Fruit fly (Drosophila melanogaster) Kc167 (cell line): ENCODE measurements around the gene fz2.

Source experiments
- Myc ChIP-seq: fragments of >200 bp; optimal IDR thresholded peaks from 2 replicates; lab custom pipeline; 2017; ENCODE audit warnings: missing external identifiers
- Sin3A ChIP-seq: fragments of >200 bp; optimal IDR thresholded peaks from 2 replicates; lab custom pipeline; 2018; ENCODE audit warnings: missing external identifiers
- h ChIP-seq: fragments of >200 bp; optimal IDR thresholded peaks from 3 replicates; lab custom pipeline; 2018; ENCODE audit warnings: missing external identifiers
- insv ChIP-seq: fragments of >200 bp; optimal IDR thresholded peaks from 3 replicates; lab custom pipeline; 2018; ENCODE audit warnings: missing external identifiers
- psq ChIP-seq: fragments of >200 bp; optimal IDR thresholded peaks from 2 replicates; lab custom pipeline; 2017; ENCODE audit warnings: missing external identifiers
- ttk ChIP-seq: sonication (Bioruptor generic); optimal IDR thresholded peaks from 2 replicates; lab custom pipeline; 2017; ENCODE audit warnings: missing external identifiers

fz2 gene

dm6 chr3L:19234922-19235702 lies at the start of gene fz2:
TSS of gene fz2 (minus strand) at chr3L:19235373.
- TF ChIP-seq Myc (lab: Kevin White, UChicago), result no peak
- no peak for TF ChIP-seq psq (lab: Kevin White, UChicago)
- no peak for TF ChIP-seq insv (lab: Kevin White, UChicago)
- TF ChIP-seq ttk (lab: Kevin White, UChicago), result no peak
- no peak for TF ChIP-seq h
- no peak for TF ChIP-seq Sin3A (lab: Kevin White, UChicago)

- TF ChIP-seq insv (lab: Kevin White, UChicago) (no peak), psq (lab: Kevin White, UChicago) (no peak), h (no peak), ttk (lab: Kevin White, UChicago) (no peak), Sin3A (lab: Kevin White, UChicago) (no peak), Myc (lab: Kevin White, UChicago) (no peak)
These were observed 45.5 kb upstream of the fz2 start, which contains the start of gene CG14089 for dm6 chr3L:19280700-19281099. TSS of gene CG14089 (minus strand) at chr3L:19280800.

- TF ChIP-seq h, result no peak
- no peak for TF ChIP-seq insv (lab: Kevin White, UChicago)
- no peak for TF ChIP-seq ttk (lab: Kevin White, UChicago)
- TF ChIP-seq Myc (lab: Kevin White, UChicago), result no peak
- TF ChIP-seq Sin3A (lab: Kevin White, UChicago), result no peak
- TF ChIP-seq psq (lab: Kevin White, UChicago), result no peak
These were observed 45.1 kb upstream of the fz2 start for dm6 chr3L:19280283-19280682.

dm6 chr3L:19275491-19275890 lies 40.3 kb upstream of the fz2 start, which contains the start of gene CG14086:
TSS of gene CG14086 (plus strand) at chr3L:19275791.
- TF ChIP-seq Sin3A (lab: Kevin White, UChicago), result no peak
- no peak for TF ChIP-seq h
- TF ChIP-seq ttk (lab: Kevin White, UChicago), result no peak
- no peak for TF ChIP-seq psq (lab: Kevin White, UChicago)
- TF ChIP-seq insv (lab: Kevin White, UChicago), result no peak
- no peak for TF ChIP-seq Myc (lab: Kevin White, UChicago)

dm6 chr3L:19270542-19270941 lies 35.4 kb upstream of the fz2 start, which contains the start of gene CG14088:
TSS of gene CG14088 (minus strand) at chr3L:19270642.
- no peak for TF ChIP-seq Sin3A (lab: Kevin White, UChicago)
- TF ChIP-seq ttk (lab: Kevin White, UChicago), result no peak
- no peak for TF ChIP-seq psq (lab: Kevin White, UChicago)
- TF ChIP-seq h, result no peak
- no peak for TF ChIP-seq Myc (lab: Kevin White, UChicago)
- TF ChIP-seq insv (lab: Kevin White, UChicago), result no peak

dm6 chr3L:19268720-19269401 lies 33.7 kb upstream of the fz2 start, which contains the start of the genes Aldh7A1 and CG14085:
TSS of gene Aldh7A1 (minus strand) at chr3L:19268913.
TSS of gene CG14085 (plus strand) at chr3L:19269351.
- TF ChIP-seq psq (lab: Kevin White, UChicago) (no peak), Sin3A (lab: Kevin White, UChicago) (no peak), insv (lab: Kevin White, UChicago) (no peak), Myc (lab: Kevin White, UChicago) (no peak), h (no peak), ttk (lab: Kevin White, UChicago) (no peak)

dm6 chr3L:19265761-19266160 lies 30.6 kb upstream of the fz2 start, which contains the start of gene CG45081:
TSS of gene CG45081 (plus strand) at chr3L:19266061.
- TF ChIP-seq insv (lab: Kevin White, UChicago), result no peak
- TF ChIP-seq ttk (lab: Kevin White, UChicago), result no peak
- TF ChIP-seq Myc (lab: Kevin White, UChicago), result no peak
- TF ChIP-seq psq (lab: Kevin White, UChicago), result no peak
- TF ChIP-seq Sin3A (lab: Kevin White, UChicago), result no peak
- TF ChIP-seq h, result no peak

- TF ChIP-seq insv (lab: Kevin White, UChicago) (no peak), Myc (lab: Kevin White, UChicago) (no peak), h (no peak), ttk (lab: Kevin White, UChicago) (no peak), Sin3A (lab: Kevin White, UChicago) (no peak)
These were observed 28.9 kb upstream of the fz2 start, which contains the start of gene Max for dm6 chr3L:19264141-19264487. TSS of gene Max (minus strand) at chr3L:19264184.

- no peak for TF ChIP-seq h
- no peak for TF ChIP-seq ttk (lab: Kevin White, UChicago)
- no peak for TF ChIP-seq psq (lab: Kevin White, UChicago)
- no peak for TF ChIP-seq Myc (lab: Kevin White, UChicago)
- no peak for TF ChIP-seq Sin3A (lab: Kevin White, UChicago)
These were observed 28.4 kb upstream of the fz2 start, which contains the start of the genes CG42374 and Mettl5 for dm6 chr3L:19263480-19264140. TSS of gene CG42374 (plus strand) at chr3L:19263766. TSS of gene Mettl5 (plus strand) at chr3L:19263766.

- no peak for TF ChIP-seq insv (lab: Kevin White, UChicago)
- no peak for TF ChIP-seq Myc (lab: Kevin White, UChicago)
- TF ChIP-seq Sin3A (lab: Kevin White, UChicago), result no peak
- TF ChIP-seq psq (lab: Kevin White, UChicago), result no peak
- TF ChIP-seq h, result no peak
- no peak for TF ChIP-seq ttk (lab: Kevin White, UChicago)
These were observed 26.5 kb upstream of the fz2 start for dm6 chr3L:19261720-19262119.

dm6 chr3L:19261213-19261612 lies 26.0 kb upstream of the fz2 start, which contains the start of gene Bet1:
TSS of gene Bet1 (plus strand) at chr3L:19261394.
- no peak for TF ChIP-seq psq (lab: Kevin White, UChicago)
